Worm (Caenorhabditis elegans): Measurements from ENCODE around the gene F55A11.7.

DNA sequence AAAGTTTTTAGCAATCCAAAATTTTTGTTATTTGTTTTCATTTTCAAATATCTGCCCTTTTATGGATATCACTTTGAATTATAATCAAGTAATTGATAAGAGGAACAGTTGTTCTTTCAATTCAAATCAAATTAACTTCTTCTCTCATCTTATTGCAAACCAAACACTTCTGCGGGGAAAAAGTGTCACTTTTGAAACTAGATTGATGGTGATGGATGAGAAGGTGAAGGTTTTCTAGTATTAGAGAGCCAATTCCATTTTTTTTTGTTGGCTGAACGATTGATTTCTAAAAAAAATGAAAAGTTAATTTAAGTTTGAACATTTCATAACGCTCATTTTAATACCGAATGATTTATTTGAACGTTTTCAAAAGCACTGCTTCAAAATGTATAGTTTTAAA, 7.4 kb downstream of the F55A11.7 start:
- TF ChIP-seq aly-2 (tag; optimal IDR thresholded peaks at IDR 0.05) (no peak), skn-1 (tag; optimal IDR thresholded peaks at IDR 0.05) (no peak), unc-62 (GFP tag; optimal IDR thresholded peaks at IDR 0.05 in 1 of 2) (peak in 1 of 2 experiments; percentile 97), unc-62 (tag; optimal IDR thresholded peaks at IDR 0.05) (no peak), nhr-25 (tag; optimal IDR thresholded peaks at IDR 0.05; ENCODE audit: borderline replicate concordance, insufficient read depth) (no peak), zag-1 (tag; optimal IDR thresholded peaks at IDR 0.05) (no peak), madf-5 (GFP tag; IDR thresholded peaks at IDR 0.05) (no peak), zfp-2 (tag; optimal IDR thresholded peaks at IDR 0.05) (no peak), ztf-11 (tag; optimal IDR thresholded peaks at IDR 0.05) (no peak), fkh-10 (GFP tag; optimal IDR thresholded peaks at IDR 0.05) (no peak), pha-4 (GFP tag; IDR thresholded peaks at IDR 0.05) (no peak), pha-4 (tag; optimal IDR thresholded peaks at IDR 0.05) (no peak), lin-13 (GFP tag; optimal IDR thresholded peaks at IDR 0.05) (no peak), fos-1 (tag; optimal IDR thresholded peaks at IDR 0.05) (no peak), lin-39 (tag; optimal IDR thresholded peaks at IDR 0.05) (no peak), R02D3.7 (tag; optimal IDR thresholded peaks at IDR 0.05) (no peak)

Measured in whole organism, L4 larva.